Fruit fly (Drosophila melanogaster) Kc167 (cell line): ENCODE measurements around the gene CG5810.

Experiments
- Myc ChIP-seq: fragments of >200 bp; optimal IDR thresholded peaks from 2 replicates; lab custom pipeline; 2017; ENCODE audit warnings: missing external identifiers
- Sin3A ChIP-seq: fragments of >200 bp; optimal IDR thresholded peaks from 2 replicates; lab custom pipeline; 2018; ENCODE audit warnings: missing external identifiers
- h ChIP-seq: fragments of >200 bp; optimal IDR thresholded peaks from 3 replicates; lab custom pipeline; 2018; ENCODE audit warnings: missing external identifiers
- insv ChIP-seq: fragments of >200 bp; optimal IDR thresholded peaks from 3 replicates; lab custom pipeline; 2018; ENCODE audit warnings: missing external identifiers
- psq ChIP-seq: fragments of >200 bp; optimal IDR thresholded peaks from 2 replicates; lab custom pipeline; 2017; ENCODE audit warnings: missing external identifiers
- ttk ChIP-seq: sonication (Bioruptor generic); optimal IDR thresholded peaks from 2 replicates; lab custom pipeline; 2017; ENCODE audit warnings: missing external identifiers

Gene CG5810

dm6 chr3R:21168105-21168504 lies 4.5 kb downstream of the CG5810 start, which contains the start of gene Snmp1:
TSS of gene Snmp1 (minus strand) at chr3R:21168205.
- no peak for TF ChIP-seq h (lab: Kevin White, UChicago)
- TF ChIP-seq insv = no peak
- TF ChIP-seq Myc (lab: Kevin White, UChicago) = no peak
- TF ChIP-seq Sin3A (lab: Kevin White, UChicago) = no peak

dm6 chr3R:21169525-21170149 lies 6.1 kb downstream of the CG5810 start:
- no peak for TF ChIP-seq insv
- no peak for TF ChIP-seq psq (lab: Kevin White, UChicago)
- no peak for TF ChIP-seq ttk (lab: Kevin White, UChicago)

DNA sequence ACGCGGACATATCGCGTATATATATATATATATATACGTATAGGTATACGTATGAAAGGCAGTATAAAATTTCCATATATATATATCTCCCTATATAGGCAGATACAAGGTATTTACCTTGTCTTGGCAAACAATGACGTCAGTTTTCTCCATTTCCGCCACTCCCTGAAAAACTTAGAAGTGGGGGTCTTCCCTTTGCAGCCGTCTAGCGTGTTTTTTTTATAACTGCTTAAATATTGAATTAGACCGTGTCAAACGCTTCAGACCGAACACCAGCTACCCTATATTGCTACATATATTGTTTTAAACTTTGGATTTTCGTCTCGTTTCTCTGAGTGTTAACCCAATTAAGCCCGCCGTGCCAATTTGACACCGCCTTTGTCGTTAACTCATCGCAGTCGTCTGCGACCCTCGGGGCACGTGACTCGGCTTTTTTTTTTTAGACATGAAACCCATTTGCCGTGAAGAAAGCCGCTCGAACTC lies 13.1 kb downstream of the CG5810 start:
- TF ChIP-seq ttk (lab: Kevin White, UChicago) = no peak
- no peak for TF ChIP-seq Myc (lab: Kevin White, UChicago)
- TF ChIP-seq psq (lab: Kevin White, UChicago) = no peak

DNA sequence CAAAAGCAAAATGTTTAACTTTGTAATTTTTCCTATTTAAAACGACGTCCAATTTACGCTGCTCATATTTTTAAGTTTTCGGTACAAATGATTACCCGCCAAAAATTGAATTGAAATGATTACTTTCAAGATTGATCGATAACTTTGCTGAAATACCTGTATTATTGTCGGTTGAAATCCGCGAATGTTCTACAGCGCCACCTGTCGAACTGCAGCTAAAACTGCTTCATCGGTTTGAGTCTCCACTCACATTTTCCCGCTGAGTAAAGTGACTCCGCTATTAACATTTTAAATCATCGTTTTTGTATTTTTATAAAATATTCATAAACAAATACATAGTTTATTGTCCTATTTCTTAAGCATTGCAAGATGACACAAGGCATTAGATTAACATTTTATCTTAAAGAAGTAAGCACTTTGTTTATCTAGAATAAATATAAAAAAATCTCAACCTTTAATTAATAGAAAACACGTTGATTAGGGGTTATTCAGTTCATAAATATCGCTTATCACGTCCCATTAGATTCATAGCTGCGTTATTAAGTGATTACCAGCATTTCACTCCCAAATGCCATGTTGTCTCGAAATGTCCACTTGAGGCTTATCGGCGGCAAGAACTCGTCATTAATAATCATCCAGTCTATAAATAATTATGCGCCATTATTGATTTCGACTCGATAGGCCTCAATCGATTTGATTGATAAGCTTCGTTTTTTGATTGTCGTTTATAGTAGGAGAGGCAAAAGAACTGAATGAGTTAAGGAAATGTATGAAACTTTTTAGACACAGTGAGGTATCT lies 16.2 kb downstream of the CG5810 start:
- TF ChIP-seq insv = no peak
- no peak for TF ChIP-seq h (lab: Kevin White, UChicago)
- no peak for TF ChIP-seq Sin3A (lab: Kevin White, UChicago)
- TF ChIP-seq ttk (lab: Kevin White, UChicago) = no peak

dm6 chr3R:21180391-21180796 lies 16.8 kb downstream of the CG5810 start:
- no peak for TF ChIP-seq ttk (lab: Kevin White, UChicago)
- no peak for TF ChIP-seq h (lab: Kevin White, UChicago)
- TF ChIP-seq Sin3A (lab: Kevin White, UChicago) = no peak
- TF ChIP-seq psq (lab: Kevin White, UChicago) = no peak
- no peak for TF ChIP-seq Myc (lab: Kevin White, UChicago)
- no peak for TF ChIP-seq insv

DNA sequence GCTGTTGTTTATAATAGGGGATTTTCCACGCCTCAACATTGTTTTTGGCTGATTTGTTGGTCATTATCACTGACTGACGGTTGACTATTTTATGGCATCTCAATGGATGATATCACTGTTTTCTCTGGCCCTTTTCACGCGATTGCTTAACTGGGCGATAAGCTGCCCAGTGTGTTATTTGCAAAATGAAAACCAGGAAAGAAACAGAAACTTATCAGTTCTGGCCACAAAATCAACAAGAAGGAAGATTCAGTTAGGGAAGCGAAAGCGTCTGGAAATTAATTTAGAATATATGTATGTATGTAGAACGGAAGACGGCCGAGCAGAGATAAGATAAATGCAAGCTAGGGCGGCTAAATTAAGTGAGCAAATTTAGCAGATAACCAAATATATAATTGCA lies 18.4 kb downstream of the CG5810 start:
- TF ChIP-seq psq (lab: Kevin White, UChicago) = no peak
- TF ChIP-seq ttk (lab: Kevin White, UChicago) = no peak
- no peak for TF ChIP-seq insv

dm6 chr3R:21184373-21185132 lies 21.0 kb downstream of the CG5810 start:
- TF ChIP-seq psq (lab: Kevin White, UChicago) = no peak
- TF ChIP-seq Sin3A (lab: Kevin White, UChicago) = no peak
- TF ChIP-seq insv = no peak
- no peak for TF ChIP-seq ttk (lab: Kevin White, UChicago)
- TF ChIP-seq h (lab: Kevin White, UChicago) = peak; percentile 78
- no peak for TF ChIP-seq Myc (lab: Kevin White, UChicago)

DNA sequence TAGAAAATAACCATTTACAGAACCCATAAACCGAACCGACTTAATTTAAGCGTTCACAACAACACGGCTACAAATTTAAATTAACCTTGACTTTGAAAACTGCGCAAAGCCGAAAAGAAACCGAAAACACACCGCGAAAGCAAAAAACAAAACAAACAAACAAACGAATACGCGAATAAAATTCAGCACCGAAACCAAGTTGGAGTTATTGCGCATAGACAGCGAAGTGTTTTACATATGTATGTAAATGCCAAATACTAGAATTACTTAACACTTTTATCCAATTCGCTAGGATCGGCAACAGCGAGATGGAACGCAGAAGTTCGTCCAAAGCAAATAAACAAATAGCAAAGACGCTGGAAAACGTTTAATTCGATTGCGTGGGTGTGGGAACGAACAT lies 22.1 kb downstream of the CG5810 start:
- no peak for TF ChIP-seq insv

- TF ChIP-seq insv = no peak
- no peak for TF ChIP-seq Myc (lab: Kevin White, UChicago)
- no peak for TF ChIP-seq h (lab: Kevin White, UChicago)
- no peak for TF ChIP-seq psq (lab: Kevin White, UChicago)
- TF ChIP-seq ttk (lab: Kevin White, UChicago) = no peak
- no peak for TF ChIP-seq Sin3A (lab: Kevin White, UChicago)
Measured at dm6 chr3R:21186606-21187393, 23.2 kb downstream of the CG5810 start.

DNA sequence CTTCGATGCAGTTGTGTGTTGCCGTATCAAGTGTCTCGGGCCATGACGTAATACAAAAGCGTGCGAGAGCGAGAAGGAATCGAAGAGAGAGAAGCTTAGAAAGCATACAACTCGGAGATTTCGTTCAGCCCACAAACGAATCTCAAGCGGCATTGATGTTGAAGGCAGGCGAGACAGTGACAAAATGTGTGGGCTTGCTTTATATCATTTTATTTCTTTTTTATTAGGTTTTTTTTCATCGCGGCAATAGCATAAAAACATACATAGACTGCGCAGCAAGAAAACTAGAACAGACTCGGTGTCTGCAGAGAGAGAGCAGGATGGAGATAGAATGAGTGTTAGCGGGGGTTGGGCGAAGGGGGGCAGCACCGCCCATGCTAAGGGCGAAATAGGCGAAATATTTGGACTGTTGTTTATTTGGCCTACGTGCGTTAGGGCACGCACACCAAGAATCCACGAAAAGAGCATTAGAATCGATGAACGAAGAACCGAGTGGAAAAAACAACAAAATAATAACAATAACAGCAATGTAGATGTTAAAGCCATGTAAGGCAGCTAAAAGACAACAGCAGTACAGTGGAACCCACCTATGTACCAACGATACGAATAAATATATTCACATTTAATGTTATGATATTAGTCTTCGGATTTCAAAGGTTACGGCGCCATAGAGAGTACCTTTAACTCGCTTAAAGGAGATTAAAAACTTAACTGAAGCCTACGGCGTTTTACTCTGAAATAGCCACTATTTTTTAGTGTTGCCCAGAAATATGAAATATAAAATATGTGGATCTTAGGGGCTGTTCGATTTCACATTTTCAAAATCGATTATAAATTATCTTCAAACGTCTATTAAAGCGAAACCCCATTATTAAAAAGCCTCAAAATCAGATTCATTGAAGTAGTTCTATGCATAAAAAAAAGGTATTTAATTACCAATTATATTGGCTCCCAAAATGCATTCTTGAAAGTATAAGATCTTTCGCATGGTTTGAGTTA lies 24.1 kb downstream of the CG5810 start:
- no peak for TF ChIP-seq ttk (lab: Kevin White, UChicago)
- no peak for TF ChIP-seq insv
- TF ChIP-seq h (lab: Kevin White, UChicago) = no peak
- no peak for TF ChIP-seq psq (lab: Kevin White, UChicago)
- no peak for TF ChIP-seq Myc (lab: Kevin White, UChicago)
